Worm (Caenorhabditis elegans) whole organism, late embryonic: ENCODE measurements around the gene F09B12.5.

ENCODE experiments used
- dve-1 ChIP-seq: sonication (generic microtip); optimal IDR thresholded peaks from 2 replicates; lab custom pipeline; 2017; ENCODE audit warnings: antibody characterized with exemption, mild to moderate bottlenecking, missing genetic modification characterization, missing compliant biosample characterization
- npax-4 ChIP-seq: sonication (generic microtip); optimal IDR thresholded peaks from 2 replicates; lab custom pipeline; 2016; ENCODE audit warnings: missing genetic modification characterization, missing compliant biosample characterization
- pag-3 ChIP-seq: sonication (generic microtip); optimal IDR thresholded peaks from 2 replicates; lab custom pipeline; 2016; ENCODE audit warnings: missing compliant biosample characterization, missing genetic modification characterization, borderline replicate concordance
- pat-9 ChIP-seq: fragments of 200-800 bp; sonication (Bioruptor generic); optimal IDR thresholded peaks from 2 replicates; lab custom pipeline; 2018; ENCODE audit warnings: mild to moderate bottlenecking, missing genetic modification characterization, moderate library complexity, missing compliant biosample characterization
- sox-4 ChIP-seq: sonication (generic microtip); optimal IDR thresholded peaks from 2 replicates; lab custom pipeline; 2017; ENCODE audit warnings: mild to moderate bottlenecking, missing genetic modification characterization, inconsistent platforms, missing compliant biosample characterization

- no peak for TF ChIP-seq dve-1 (tag; lab: Kevin White, UChicago)
- TF ChIP-seq sox-4 (tag; lab: Kevin White, UChicago) = no peak
- TF ChIP-seq pag-3 (tag; lab: Kevin White, UChicago) = no peak
- no peak for TF ChIP-seq pat-9 (tag; lab: Kevin White, UChicago)
- TF ChIP-seq npax-4 (tag; lab: Kevin White, UChicago) = no peak
Measured at ce11 chrX:15096277-15096676, 11.8 kb downstream of the F09B12.5 start.
